Worm (Caenorhabditis elegans) whole organism, L1 larva: Measurements from ENCODE around the gene F41C6.6.
A peak's percentile ranks its signal among the peaks of the same experiment; 100 is the strongest.

Experiments
- C16A3.4 ChIP-seq: fragments of 150-350 bp; optimal IDR thresholded peaks from 2 replicates; lab custom pipeline; 2014; ENCODE audit warnings: missing biosample characterization, missing genetic modification characterization
- C34B4.2 ChIP-seq: sonication (generic microtip); optimal IDR thresholded peaks from 2 replicates; lab custom pipeline; 2017; ENCODE audit warnings: mild to moderate bottlenecking, missing genetic modification characterization, missing compliant biosample characterization
- Y116A8C.19 ChIP-seq: sonication (generic microtip); optimal IDR thresholded peaks from 2 replicates; lab custom pipeline; 2016; ENCODE audit warnings: missing compliant biosample characterization, missing genetic modification characterization, borderline replicate concordance
- aha-1 ChIP-seq: fragments of 150-350 bp; optimal IDR thresholded peaks from 2 replicates; lab custom pipeline; 2014; ENCODE audit warnings: missing biosample characterization, missing genetic modification characterization
- blmp-1 ChIP-seq: fragments of 150-350 bp; optimal IDR thresholded peaks from 2 replicates; lab custom pipeline; 2014; ENCODE audit warnings: missing biosample characterization, missing genetic modification characterization
- ceh-82 ChIP-seq, 3 experiments: fragments of 150-350 bp in 1 of 3; sonication (generic microtip) in 2 of 3; optimal IDR thresholded peaks; 2 replicates each; lab custom pipeline; 2014 to 2017; ENCODE audit warnings: missing biosample characterization in 3 of 3, missing genetic modification characterization in 3 of 3
- ceh-88 ChIP-seq: fragments of 200-800 bp; sonication (Bioruptor generic); IDR thresholded peaks from 2 replicates; pipeline ENCODE4 v1.3.6; 2022; ENCODE audit warnings: missing genetic modification characterization, missing compliant biosample characterization
- efl-1 ChIP-seq, 4 experiments: fragments of 150-350 bp; optimal IDR thresholded peaks in 3 of 4; peaks in 1 of 4; 1 replicate in 1 of 4; 2 replicates in 3 of 4; lab custom pipeline; 2014; ENCODE audit warnings: missing biosample characterization in 2 of 4, missing genetic modification characterization in 2 of 4, missing genetic modification reagents in 2 of 4
- egl-13 ChIP-seq: sonication (generic microtip); optimal IDR thresholded peaks from 2 replicates; lab custom pipeline; 2016; ENCODE audit warnings: missing genotype, missing genetic modification reagents, missing genetic modification characterization, missing compliant biosample characterization
- egl-27 ChIP-seq, 2 experiments: fragments of 150-350 bp in 1 of 2; sonication (generic microtip); optimal IDR thresholded peaks; 3 replicates each; lab custom pipeline; 2017 to 2018; ENCODE audit warnings: missing biosample characterization in 2 of 2, missing genetic modification characterization in 2 of 2, missing genetic modification reagents in 2 of 2
- ets-5 ChIP-seq: fragments of 200-800 bp; sonication (Bioruptor generic); IDR thresholded peaks from 2 replicates; pipeline ENCODE4 v1.3.6; 2022; ENCODE audit warnings: missing genetic modification characterization, missing compliant biosample characterization
- fkh-10 ChIP-seq: sonication (generic microtip); optimal IDR thresholded peaks from 2 replicates; lab custom pipeline; 2017; ENCODE audit warnings: missing biosample characterization, missing genetic modification reagents, missing genetic modification characterization
- fkh-4 ChIP-seq: sonication (generic microtip); optimal IDR thresholded peaks from 2 replicates; lab custom pipeline; 2016; ENCODE audit warnings: missing compliant biosample characterization, missing genetic modification characterization, borderline replicate concordance
- fkh-8 ChIP-seq: sonication (generic microtip); optimal IDR thresholded peaks from 2 replicates; lab custom pipeline; 2016; ENCODE audit warnings: mild to moderate bottlenecking, missing genetic modification characterization, missing compliant biosample characterization
- isw-1 ChIP-seq: fragments of 200-800 bp; sonication (Bioruptor generic); IDR thresholded peaks from 2 replicates; pipeline ENCODE4 v1.3.6; 2022; ENCODE audit warnings: missing genetic modification characterization, missing compliant biosample characterization
- lin-14 ChIP-seq: fragments of 200-800 bp; sonication (Bioruptor generic); optimal IDR thresholded peaks from 2 replicates; lab custom pipeline; 2018; ENCODE audit warnings: mild to moderate bottlenecking, missing genetic modification characterization, moderate library complexity, missing compliant biosample characterization
- lin-15B ChIP-seq: fragments of 150-350 bp; sonication (generic microtip); optimal IDR thresholded peaks from 3 replicates; lab custom pipeline; 2014; ENCODE audit warnings: missing biosample characterization, missing genetic modification characterization
- lsy-2 ChIP-seq, 2 experiments: fragments of 150-350 bp; optimal IDR thresholded peaks; 2 replicates each; lab custom pipeline; 2014; ENCODE audit warnings: missing biosample characterization in 2 of 2, missing genetic modification characterization in 2 of 2
- nhr-12 ChIP-seq: sonication (generic microtip); optimal IDR thresholded peaks from 2 replicates; lab custom pipeline; 2017; ENCODE audit warnings: missing biosample characterization, missing genetic modification characterization
- nhr-19 ChIP-seq: fragments of 200-800 bp; sonication (Bioruptor generic); conservative IDR thresholded peaks from 2 replicates; pipeline ENCODE4 v1.3.6; 2022; ENCODE audit warnings: missing genetic modification characterization, missing compliant biosample characterization
- nhr-28 ChIP-seq: fragments of 150-350 bp; optimal IDR thresholded peaks from 2 replicates; lab custom pipeline; 2014; ENCODE audit warnings: missing biosample characterization, missing genetic modification characterization
- nhr-71 ChIP-seq: sonication (generic microtip); optimal IDR thresholded peaks from 2 replicates; lab custom pipeline; 2016; ENCODE audit warnings: mild to moderate bottlenecking, missing genetic modification characterization, moderate library complexity, missing compliant biosample characterization
- nhr-76 ChIP-seq: sonication (generic microtip); optimal IDR thresholded peaks from 2 replicates; lab custom pipeline; 2017; ENCODE audit warnings: missing biosample characterization, missing genetic modification characterization
- nhr-85 ChIP-seq: sonication (generic microtip); peaks from one replicate; lab custom pipeline; 2016; ENCODE audit warnings: missing genetic modification characterization, inconsistent platforms, missing compliant biosample characterization
- nhr-90 ChIP-seq: sonication (generic microtip); optimal IDR thresholded peaks from 2 replicates; lab custom pipeline; 2016; ENCODE audit warnings: mild to moderate bottlenecking, missing genetic modification characterization, missing compliant biosample characterization; ENCODE audit not compliant: poor library complexity
- rnt-1 ChIP-seq: sonication (generic microtip); optimal IDR thresholded peaks from 2 replicates; lab custom pipeline; 2016; ENCODE audit warnings: mild to moderate bottlenecking, missing genetic modification characterization, moderate library complexity, missing compliant biosample characterization
- skn-1 ChIP-seq: fragments of 150-350 bp; optimal IDR thresholded peaks from 2 replicates; lab custom pipeline; 2014; ENCODE audit warnings: missing biosample characterization, missing genetic modification characterization
- snpc-4 ChIP-seq: fragments of 150-350 bp; optimal IDR thresholded peaks from 2 replicates; lab custom pipeline; 2014; ENCODE audit warnings: missing biosample characterization, missing genetic modification characterization
- tbx-2 ChIP-seq: sonication (generic microtip); optimal IDR thresholded peaks from 2 replicates; lab custom pipeline; 2016; ENCODE audit warnings: missing genetic modification characterization, missing compliant biosample characterization
- unc-130 ChIP-seq: fragments of 150-350 bp; optimal IDR thresholded peaks from 2 replicates; lab custom pipeline; 2017; ENCODE audit warnings: missing biosample characterization, missing genetic modification characterization, inconsistent platforms
- unc-30 ChIP-seq: sonication (generic microtip); optimal IDR thresholded peaks from 2 replicates; lab custom pipeline; 2017; ENCODE audit warnings: missing biosample characterization, missing genetic modification characterization
- unc-62 ChIP-seq: fragments of 150-350 bp; optimal IDR thresholded peaks from 2 replicates; lab custom pipeline; 2014; ENCODE audit warnings: missing biosample characterization, missing genetic modification reagents, missing genetic modification characterization
- unc-98 ChIP-seq: fragments of 200-800 bp; sonication (Bioruptor generic); IDR thresholded peaks from 2 replicates; pipeline ENCODE4 v1.3.6; 2022; ENCODE audit warnings: missing genetic modification characterization, missing compliant biosample characterization
- vab-15 ChIP-seq: sonication (generic microtip); optimal IDR thresholded peaks from 2 replicates; lab custom pipeline; 2017; ENCODE audit warnings: missing genotype, mild to moderate bottlenecking, missing genetic modification characterization, missing compliant biosample characterization
- zag-1 ChIP-seq: fragments of 150-350 bp; optimal IDR thresholded peaks from 2 replicates; lab custom pipeline; 2014; ENCODE audit warnings: missing biosample characterization, missing genetic modification characterization
- zip-4 ChIP-seq: fragments of 200-800 bp; sonication (Bioruptor generic); optimal IDR thresholded peaks from 2 replicates; lab custom pipeline; 2018; ENCODE audit warnings: mild to moderate bottlenecking, missing genetic modification characterization, moderate library complexity, missing compliant biosample characterization
- ztf-11 ChIP-seq, 2 experiments: sonication (generic microtip); optimal IDR thresholded peaks; 2 replicates each; lab custom pipeline; 2016 to 2017; ENCODE audit warnings: missing genetic modification characterization in 2 of 2, missing biosample characterization in 1 of 2, missing compliant biosample characterization in 1 of 2

The F41C6.6 gene

ce11 chrX:6902958-6903357, 21.3 kb upstream of the F41C6.6 start (continued):
- TF ChIP-seq lsy-2 (tag; optimal IDR thresholded peaks at IDR 0.05; lab: Kevin White, UChicago) (peak; percentile 16 to 58), nhr-90 (tag; lab: Kevin White, UChicago) (peak; percentile 61), unc-98 (GFP tag; lab: Robert Waterston, UW) (no peak), unc-62 (no peak), ets-5 (GFP tag; lab: Robert Waterston, UW) (no peak), ceh-82 (tag; optimal IDR thresholded peaks at IDR 0.05; lab: Kevin White, UChicago) (peak in 2 of 3 experiments; percentile 3 to 43), isw-1 (GFP tag; lab: Robert Waterston, UW) (no peak), unc-30 (tag; lab: Kevin White, UChicago) (no peak), aha-1 (no peak), fkh-8 (tag; lab: Kevin White, UChicago) (peak; percentile 30), tbx-2 (tag; lab: Kevin White, UChicago) (peak; percentile 42), vab-15 (tag; lab: Kevin White, UChicago) (no peak), nhr-28 (tag; lab: Kevin White, UChicago) (no peak), ceh-88 (GFP tag; lab: Robert Waterston, UW) (no peak)

ce11 chrX:6901078-6901477, 19.4 kb upstream of the F41C6.6 start, which contains the start of gene pes-23:
Gene pes-23 (plus strand): TSS chrX:6901378.
- TF ChIP-seq fkh-4 (tag; lab: Kevin White, UChicago) (no peak), ztf-11 (tag; optimal IDR thresholded peaks at IDR 0.05; lab: Kevin White, UChicago) (no peak), vab-15 (tag; lab: Kevin White, UChicago) (no peak), nhr-71 (tag; lab: Kevin White, UChicago) (no peak), zag-1 (tag; lab: Kevin White, UChicago) (no peak), rnt-1 (no peak), nhr-28 (tag; lab: Kevin White, UChicago) (no peak)

- peak; percentile 53 for TF ChIP-seq nhr-85 (tag; lab: Kevin White, UChicago)
- TF ChIP-seq C16A3.4 (tag; lab: Kevin White, UChicago) = no peak
These were observed 18.2 kb upstream of the F41C6.6 start, which contains the start of gene F14B8.4 for ce11 chrX:6899848-6900247. Gene F14B8.4 (minus strand): TSS chrX:6899948.

ce11 chrX:6894104-6894503, 12.4 kb upstream of the F41C6.6 start:
- TF ChIP-seq nhr-76 (no peak), lin-15B (tag; lab: Kevin White, UChicago) (no peak), efl-1 (optimal IDR thresholded peaks at IDR 0.05; lab: Kevin White, UChicago) (no peak), efl-1 (GFP tag; optimal IDR thresholded peaks at IDR 0.05 in 1 of 2; lab: Kevin White, UChicago) (peak in 1 of 2 experiments; percentile 28), egl-13 (no peak), rnt-1 (peak; percentile 42), skn-1 (tag; lab: Kevin White, UChicago) (no peak), nhr-12 (tag; lab: Kevin White, UChicago) (no peak), nhr-71 (tag; lab: Kevin White, UChicago) (peak; percentile 45), unc-130 (tag; lab: Kevin White, UChicago) (no peak), Y116A8C.19 (no peak), nhr-19 (GFP tag; lab: Robert Waterston, UW) (no peak), fkh-10 (GFP tag; lab: Kevin White, UChicago) (no peak), egl-27 (tag; optimal IDR thresholded peaks at IDR 0.05; lab: Kevin White, UChicago) (no peak), lin-14 (GFP tag; lab: Kevin White, UChicago) (peak; percentile 69), zip-4 (GFP tag; lab: Kevin White, UChicago) (no peak), blmp-1 (tag; lab: Kevin White, UChicago) (peak; percentile 12), lsy-2 (tag; optimal IDR thresholded peaks at IDR 0.05; lab: Kevin White, UChicago) (peak in 1 of 2 experiments; percentile 48), C34B4.2 (tag; lab: Kevin White, UChicago) (no peak), snpc-4 (tag; lab: Kevin White, UChicago) (no peak)
